Worm (Caenorhabditis elegans) whole organism, midembryonic: ENCODE measurements around the gene C24D10.4.

Experiments used
- med-1 ChIP-seq: sonication (generic microtip); optimal IDR thresholded peaks from 2 replicates; lab custom pipeline; 2017; ENCODE audit warnings: missing genetic modification characterization, mild to moderate bottlenecking, missing compliant biosample characterization, antibody characterized with exemption, missing genetic modification reagents; ENCODE audit not compliant: insufficient read depth
- tab-1 ChIP-seq: fragments of 200-800 bp; sonication (Bioruptor generic); IDR thresholded peaks from 2 replicates; pipeline ENCODE4 v1.3.6; 2022; ENCODE audit warnings: missing genetic modification characterization, missing compliant biosample characterization
- ztf-23 ChIP-seq: fragments of 200-800 bp; sonication (Bioruptor generic); IDR thresholded peaks from 2 replicates; pipeline ENCODE4 v1.3.6; 2022; ENCODE audit warnings: missing genetic modification reagents, missing genetic modification characterization, missing compliant biosample characterization
- ztf-29 ChIP-seq: fragments of 200-800 bp; sonication (Bioruptor generic); IDR thresholded peaks from 2 replicates; pipeline ENCODE4 v1.3.6; 2022; ENCODE audit warnings: missing genetic modification reagents, missing genetic modification characterization, missing compliant biosample characterization

DNA sequence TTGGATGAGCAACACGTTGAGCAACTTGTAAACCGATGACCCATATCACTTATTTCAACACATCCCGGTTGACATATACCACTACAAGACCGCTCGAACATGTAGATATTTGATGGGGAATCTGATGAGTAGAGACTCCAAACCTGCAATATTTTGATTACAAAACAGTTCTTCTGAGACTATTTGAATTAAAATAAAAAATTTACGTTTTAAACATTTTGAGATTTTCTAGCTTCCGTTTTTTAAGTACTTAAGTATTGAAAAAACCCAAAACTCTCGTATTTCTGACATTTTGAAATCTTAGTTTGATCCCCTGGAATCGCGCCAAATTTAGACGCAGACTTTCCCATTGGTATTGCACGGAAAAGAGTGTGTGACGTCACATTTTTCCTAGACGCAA, 3.1 kb upstream of the C24D10.4 start, which contains the start of gene C24D10.49:
- TF ChIP-seq med-1 (GFP tag; lab: Kevin White, UChicago) (no peak), ztf-23 (no peak), ztf-29 (GFP tag; lab: Robert Waterston, UW) (no peak), tab-1 (no peak)
